Fruit fly (Drosophila melanogaster): ENCODE measurements around the gene PIG-P.
A peak's percentile ranks its signal among the peaks of the same experiment; 100 is the strongest.

DNA sequence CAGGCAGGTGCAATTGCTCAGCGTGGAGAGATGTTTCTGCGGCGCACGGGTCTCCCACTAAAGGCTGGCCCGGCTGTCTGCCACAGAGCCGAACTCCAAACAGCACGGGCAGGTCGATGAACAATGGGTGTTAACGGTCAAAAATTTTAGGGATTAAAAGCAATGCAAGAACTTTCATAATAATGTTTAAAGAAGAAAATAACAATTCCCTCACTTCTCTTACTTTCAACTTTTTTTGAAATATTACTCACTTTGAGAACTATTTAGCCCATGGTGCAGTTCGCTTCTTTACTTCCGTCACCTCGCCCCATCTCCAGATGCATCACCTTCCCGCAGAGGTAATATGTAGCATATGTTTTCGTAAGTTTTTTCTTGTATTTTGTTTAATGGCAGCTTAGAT lies 14.5 kb upstream of the PIG-P start:
- TF ChIP-seq CG10321 (GFP tag; IDR thresholded peaks at IDR 0.05) (no peak), Fer1 (GFP tag; optimal IDR thresholded peaks at IDR 0.05) (no peak), prd (optimal IDR thresholded peaks at IDR 0.05) (no peak), prd (GFP tag; IDR thresholded peaks at IDR 0.05) (peak; percentile 63; the same call in 2 of the 3 replicates)

Measured in whole organism, embryonic.